Fruit fly (Drosophila melanogaster) whole organism, pupa: ENCODE results near the gene CG11052.
A peak's percentile ranks its signal among the peaks of the same experiment; 100 is the strongest.
"Not testable (repeated sequence)": the region's sequence is repeated elsewhere in the genome, so short reads cannot be mapped to it uniquely, and the experiment has no call there.

Experiments
- CG13204 ChIP-seq: fragments of 200-800 bp; sonication (Bioruptor generic); optimal IDR thresholded peaks from 2 replicates; lab custom pipeline; 2018; ENCODE audit warnings: missing biosample characterization, mild to moderate bottlenecking, missing genetic modification characterization, moderate library complexity
- CG14655 ChIP-seq: fragments of 200-800 bp; sonication (Bioruptor generic); optimal IDR thresholded peaks from 3 replicates; lab custom pipeline; 2017; ENCODE audit warnings: mild to moderate bottlenecking, missing biosample characterization, missing genetic modification reagents, missing genetic modification characterization
- CG17806 ChIP-seq: fragments of 200-800 bp; sonication (Bioruptor generic); optimal IDR thresholded peaks from 2 replicates; lab custom pipeline; 2018; ENCODE audit warnings: missing biosample characterization, mild to moderate bottlenecking, missing genetic modification characterization, moderate library complexity
- CG34367 ChIP-seq: fragments of 200-800 bp; sonication (Bioruptor generic); optimal IDR thresholded peaks from 2 replicates; lab custom pipeline; 2018; ENCODE audit warnings: missing biosample characterization, mild to moderate bottlenecking, missing genetic modification characterization
- CG4496 ChIP-seq: fragments of 200-800 bp; sonication (Bioruptor generic); IDR thresholded peaks from 3 replicates; pipeline ENCODE4 v1.3.6; 2022; ENCODE audit warnings: missing biosample characterization, missing genetic modification characterization
- D1 ChIP-seq: fragments of 200-800 bp; sonication (Bioruptor generic); optimal IDR thresholded peaks from 2 replicates; lab custom pipeline; 2018; ENCODE audit warnings: missing biosample characterization, mild to moderate bottlenecking, missing genetic modification characterization, moderate library complexity
- EcR ChIP-seq: fragments of 200-800 bp; sonication (Bioruptor generic); optimal IDR thresholded peaks from 3 replicates; lab custom pipeline; 2019; ENCODE audit warnings: missing biosample characterization, missing genetic modification characterization, mild to moderate bottlenecking, moderate library complexity, missing genetic modification reagents
- Ets98B ChIP-seq: fragments of 200-800 bp; sonication (Bioruptor generic); IDR thresholded peaks from 2 replicates; pipeline ENCODE4 v1.3.6; 2022; ENCODE audit warnings: missing biosample characterization, missing genetic modification characterization
- Pif1A ChIP-seq: fragments of 200-800 bp; sonication (Bioruptor generic); optimal IDR thresholded peaks from 3 replicates; lab custom pipeline; 2016; ENCODE audit warnings: missing biosample characterization, missing genetic modification characterization
- rn ChIP-seq: fragments of 200-800 bp; sonication (Bioruptor generic); IDR thresholded peaks from 2 replicates; pipeline ENCODE4 v1.3.6; 2022; ENCODE audit warnings: missing biosample characterization, missing genetic modification characterization

- not testable (repeated sequence) for TF ChIP-seq D1 (tag; lab: Kevin White, UChicago); CG13204 (GFP tag; lab: Kevin White, UChicago); Pif1A; rn (GFP tag; lab: Robert Waterston, UW); EcR; CG34367 (tag; lab: Kevin White, UChicago); CG14655 (GFP tag; lab: Kevin White, UChicago); CG17806 (tag; lab: Kevin White, UChicago)
- TF ChIP-seq CG4496 (peak; percentile 73; the same call in 2 of the 3 replicates), Ets98B (GFP tag; lab: Robert Waterston, UW) (peak; percentile 57)
These were observed 35.2 kb downstream of the CG11052 start for dm6 chr3R:7973906-7974305.
